Worm (Caenorhabditis elegans): ENCODE data around the gene spc-1.

DNA sequence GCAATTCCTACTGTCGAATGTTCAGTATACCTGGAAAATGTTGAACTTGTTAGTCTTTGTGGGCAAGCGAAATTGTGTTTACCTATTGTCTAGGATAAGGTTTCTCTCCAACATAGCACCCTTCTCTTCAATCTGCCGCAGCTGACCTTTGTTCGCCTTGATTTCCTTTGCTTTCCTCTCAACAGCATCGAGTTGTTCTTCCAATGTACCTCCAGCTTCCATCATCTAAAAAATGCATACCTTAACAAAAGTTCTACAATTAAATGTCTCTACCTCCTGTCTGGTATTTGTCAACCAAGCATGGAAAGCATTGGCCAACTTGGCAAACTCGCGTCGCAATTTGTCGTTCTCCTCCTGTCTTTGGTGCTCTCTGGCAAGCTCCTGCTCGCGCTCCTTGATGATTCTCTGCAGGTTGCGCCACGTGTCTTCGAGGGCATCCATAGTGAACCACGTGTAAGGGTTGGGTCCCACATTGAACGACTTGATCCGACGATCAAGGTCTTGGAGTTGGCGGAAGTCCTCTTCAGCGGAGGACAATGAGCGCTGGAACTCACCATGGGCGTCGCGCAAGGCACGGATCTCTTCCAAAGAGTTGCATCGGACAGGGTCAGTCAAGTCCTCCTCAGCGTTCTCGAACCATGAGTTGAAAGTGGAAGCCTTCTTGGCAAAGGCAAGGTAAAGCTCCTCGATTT lies 8.1 kb downstream of the spc-1 start:
- no peak for TF ChIP-seq unc-130 (GFP tag; optimal IDR thresholded peaks at IDR 0.05)
- no peak for TF ChIP-seq repo-1 (tag; optimal IDR thresholded peaks at IDR 0.05)
- TF ChIP-seq B0019.2 (GFP tag; conservative IDR thresholded peaks at IDR 0.05), result no peak
- no peak for TF ChIP-seq ama-1 (optimal IDR thresholded peaks at IDR 0.05)
- no peak for TF ChIP-seq ama-1 (GFP tag; optimal IDR thresholded peaks at IDR 0.05)
- no peak for TF ChIP-seq bed-1 (GFP tag; IDR thresholded peaks at IDR 0.05)
- no peak for TF ChIP-seq hmg-20 (GFP tag; IDR thresholded peaks at IDR 0.05)
- TF ChIP-seq D2030.7 (GFP tag; IDR thresholded peaks at IDR 0.05), result no peak
- no peak for TF ChIP-seq madf-6 (GFP tag; IDR thresholded peaks at IDR 0.05)
- TF ChIP-seq dpff-1 (tag; optimal IDR thresholded peaks at IDR 0.05), result no peak
- TF ChIP-seq ekl-4 (GFP tag; IDR thresholded peaks at IDR 0.05), result no peak

Data from whole organism, young adult.